Worm (Caenorhabditis elegans) whole organism, early embryonic: ENCODE measurements around the gene Y25C1A.8.

Experiments
- B0310.2 ChIP-seq: sonication (generic microtip); optimal IDR thresholded peaks from 2 replicates; lab custom pipeline; 2016; ENCODE audit warnings: mild to moderate bottlenecking, missing genetic modification characterization, missing compliant biosample characterization
- F13C5.2 ChIP-seq: sonication (generic microtip); optimal IDR thresholded peaks from 2 replicates; lab custom pipeline; 2017; ENCODE audit warnings: mild to moderate bottlenecking, missing genetic modification characterization, inconsistent platforms, missing compliant biosample characterization
- aly-1 ChIP-seq: sonication (generic microtip); optimal IDR thresholded peaks from 2 replicates; lab custom pipeline; 2016; ENCODE audit warnings: missing genetic modification characterization, missing compliant biosample characterization
- ama-1 ChIP-seq: fragments of 150-350 bp; optimal IDR thresholded peaks from 2 replicates; lab custom pipeline; 2014
- ceh-13 ChIP-seq: fragments of 200-800 bp; sonication (Bioruptor generic); optimal IDR thresholded peaks from 2 replicates; lab custom pipeline; 2018; ENCODE audit warnings: mild to moderate bottlenecking, missing genetic modification characterization, missing compliant biosample characterization
- flt-1 ChIP-seq: fragments of 200-800 bp; sonication (Bioruptor generic); IDR thresholded peaks from 2 replicates; pipeline ENCODE4 v1.3.6; 2022; ENCODE audit warnings: missing genetic modification characterization, missing compliant biosample characterization
- hmbx-1 ChIP-seq: sonication (generic microtip); optimal IDR thresholded peaks from 2 replicates; lab custom pipeline; 2016; ENCODE audit warnings: mild to moderate bottlenecking, missing genetic modification characterization, missing compliant biosample characterization
- hmg-4 ChIP-seq: fragments of 200-800 bp; sonication (Bioruptor generic); optimal IDR thresholded peaks from 2 replicates; lab custom pipeline; 2018; ENCODE audit warnings: mild to moderate bottlenecking, missing genetic modification characterization, missing compliant biosample characterization
- hnd-1 ChIP-seq: sonication (generic microtip); optimal IDR thresholded peaks from 2 replicates; lab custom pipeline; 2016; ENCODE audit warnings: missing genetic modification characterization, missing compliant biosample characterization
- pes-1 ChIP-seq: fragments of 200-800 bp; sonication (Bioruptor generic); IDR thresholded peaks from 2 replicates; pipeline ENCODE4 v1.3.6; 2022; ENCODE audit warnings: missing genetic modification reagents, missing genetic modification characterization, missing compliant biosample characterization
- scrt-1 ChIP-seq: fragments of 200-800 bp; sonication (Bioruptor generic); IDR thresholded peaks from 2 replicates; pipeline ENCODE4 v1.3.6; 2022; ENCODE audit warnings: missing genetic modification characterization, missing compliant biosample characterization
- sea-1 ChIP-seq: fragments of 200-800 bp; sonication (Bioruptor generic); conservative IDR thresholded peaks from 2 replicates; pipeline ENCODE4 v1.3.6; 2022; ENCODE audit warnings: missing genetic modification characterization, missing compliant biosample characterization
- tbx-11 ChIP-seq: fragments of 200-800 bp; sonication (Bioruptor generic); IDR thresholded peaks from 2 replicates; pipeline ENCODE4 v1.3.6; 2022; ENCODE audit warnings: missing genetic modification characterization, missing compliant biosample characterization
- tra-4 ChIP-seq: sonication (generic microtip); optimal IDR thresholded peaks from 2 replicates; lab custom pipeline; 2017; ENCODE audit warnings: missing genetic modification characterization, missing compliant biosample characterization

DNA sequence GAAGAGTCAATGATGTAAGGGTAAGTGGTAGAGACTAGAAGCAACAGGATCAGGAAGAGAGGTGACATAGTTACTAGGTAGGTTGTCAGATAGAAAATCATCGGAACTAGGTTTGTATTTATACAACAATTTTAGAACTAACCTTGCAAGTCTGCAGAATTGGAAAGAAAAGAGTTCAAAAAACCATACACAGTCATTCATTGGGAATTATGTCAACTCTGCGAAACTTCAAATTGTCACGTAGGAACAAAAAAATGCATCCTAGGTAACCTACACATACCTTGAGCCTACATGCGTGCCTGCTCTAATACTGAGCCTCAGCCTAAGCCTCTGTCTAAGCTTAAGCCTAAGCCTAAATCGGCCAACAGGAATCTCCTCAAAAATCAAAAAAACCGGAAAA lies 49.6 kb upstream of the Y25C1A.8 start, which contains the start of gene ins-19:
- TF ChIP-seq aly-1 (tag; lab: Kevin White, UChicago) = no peak
- TF ChIP-seq ama-1 = no peak
- TF ChIP-seq scrt-1 (GFP tag; lab: Robert Waterston, UW) = no peak
- no peak for TF ChIP-seq hmg-4 (GFP tag; lab: Kevin White, UChicago)
- TF ChIP-seq F13C5.2 (tag; lab: Kevin White, UChicago) = no peak
- TF ChIP-seq hnd-1 = no peak
- no peak for TF ChIP-seq B0310.2
- TF ChIP-seq tra-4 (tag; lab: Kevin White, UChicago) = no peak
- no peak for TF ChIP-seq pes-1 (GFP tag; lab: Robert Waterston, UW)
- no peak for TF ChIP-seq tbx-11 (GFP tag; lab: Robert Waterston, UW)
- no peak for TF ChIP-seq flt-1 (GFP tag; lab: Robert Waterston, UW)
- no peak for TF ChIP-seq ceh-13
- no peak for TF ChIP-seq sea-1 (GFP tag; lab: Robert Waterston, UW)
- TF ChIP-seq hmbx-1 (tag; lab: Kevin White, UChicago) = no peak
